Fruit fly (Drosophila melanogaster) whole organism, prepupa: ENCODE measurements around the gene ORMDL.

ENCODE experiments used
- CG31627 ChIP-seq: fragments of 200-800 bp; sonication (Bioruptor generic); optimal IDR thresholded peaks from 3 replicates; lab custom pipeline; 2016; ENCODE audit warnings: missing biosample characterization, missing genetic modification characterization
- CG34406 ChIP-seq: fragments of 200-800 bp; sonication (Bioruptor generic); optimal IDR thresholded peaks from 3 replicates; lab custom pipeline; 2016; ENCODE audit warnings: missing biosample characterization, missing genetic modification characterization
- CG6808 ChIP-seq: fragments of 200-800 bp; sonication (Bioruptor generic); optimal IDR thresholded peaks from 3 replicates; lab custom pipeline; 2017; ENCODE audit warnings: missing biosample characterization, missing genetic modification characterization, mild to moderate bottlenecking, moderate library complexity, missing genetic modification reagents
- CG9139 ChIP-seq: fragments of 200-800 bp; sonication (Bioruptor generic); optimal IDR thresholded peaks from 3 replicates; lab custom pipeline; 2017; ENCODE audit warnings: missing biosample characterization, mild to moderate bottlenecking, missing genetic modification characterization
- Hr39 ChIP-seq: fragments of 200-800 bp; sonication (Bioruptor generic); optimal IDR thresholded peaks from 2 replicates; lab custom pipeline; 2016; ENCODE audit warnings: missing biosample characterization, missing genetic modification characterization
- OdsH ChIP-seq: fragments of 200-800 bp; sonication (Bioruptor generic); optimal IDR thresholded peaks from 3 replicates; lab custom pipeline; 2016; ENCODE audit warnings: missing biosample characterization, missing genetic modification characterization
- acj6 ChIP-seq: fragments of 200-800 bp; sonication (Bioruptor generic); optimal IDR thresholded peaks from 3 replicates; lab custom pipeline; 2016; ENCODE audit warnings: missing biosample characterization, missing genetic modification characterization
- dsx ChIP-seq: fragments of 200-800 bp; optimal IDR thresholded peaks from 3 replicates; lab custom pipeline; 2019; ENCODE audit warnings: missing biosample characterization, mild to moderate bottlenecking, missing genetic modification characterization, moderate library complexity; ENCODE audit not compliant: poor library complexity, severe bottlenecking
- spab ChIP-seq: fragments of 200-800 bp; sonication (Bioruptor generic); optimal IDR thresholded peaks from 2 replicates; lab custom pipeline; 2017; ENCODE audit warnings: missing biosample characterization, mild to moderate bottlenecking, missing genetic modification characterization, missing genetic modification reagents
- vri ChIP-seq: fragments of 200-800 bp; sonication (Bioruptor generic); optimal IDR thresholded peaks from 3 replicates; lab custom pipeline; 2016; ENCODE audit warnings: missing biosample characterization, mild to moderate bottlenecking, missing genetic modification characterization

dm6 chr3L:21652124-21652523, 17.0 kb downstream of the ORMDL start:
- TF ChIP-seq CG9139 (GFP tag; lab: Kevin White, UChicago) (no peak), acj6 (GFP tag; lab: Kevin White, UChicago) (no peak), dsx (GFP tag; lab: Kevin White, UChicago) (no peak), OdsH (GFP tag; lab: Kevin White, UChicago) (no peak), Hr39 (no peak), CG6808 (no peak), vri (GFP tag; lab: Kevin White, UChicago) (no peak), CG31627 (GFP tag; lab: Kevin White, UChicago) (no peak), spab (no peak), CG34406 (GFP tag; lab: Kevin White, UChicago) (no peak)
